Worm (Caenorhabditis elegans) whole organism, midembryonic: Measurements from ENCODE around the gene ins-31.

Experiments
- T22C8.4 ChIP-seq: fragments of 200-800 bp; sonication (Bioruptor generic); IDR thresholded peaks from 2 replicates; pipeline ENCODE4 v1.3.6; 2022; ENCODE audit warnings: missing genetic modification characterization, missing compliant biosample characterization
- cog-1 ChIP-seq: sonication (generic microtip); optimal IDR thresholded peaks from 2 replicates; lab custom pipeline; 2016; ENCODE audit warnings: missing genetic modification characterization, missing compliant biosample characterization
- flt-1 ChIP-seq: fragments of 200-800 bp; sonication (Bioruptor generic); IDR thresholded peaks from 2 replicates; pipeline ENCODE4 v1.3.6; 2022; ENCODE audit warnings: missing genetic modification characterization, missing compliant biosample characterization
- klf-2 ChIP-seq: fragments of 200-800 bp; sonication (Bioruptor generic); conservative IDR thresholded peaks from 2 replicates; pipeline ENCODE4 v1.3.6; 2022; ENCODE audit warnings: missing genetic modification reagents, missing genetic modification characterization, missing compliant biosample characterization
- med-1 ChIP-seq: sonication (generic microtip); optimal IDR thresholded peaks from 2 replicates; lab custom pipeline; 2017; ENCODE audit warnings: missing genetic modification characterization, mild to moderate bottlenecking, missing compliant biosample characterization, antibody characterized with exemption, missing genetic modification reagents; ENCODE audit not compliant: insufficient read depth
- ref-1 ChIP-seq: fragments of 200-800 bp; sonication (Bioruptor generic); conservative IDR thresholded peaks from 2 replicates; pipeline ENCODE4 v1.3.6; 2022; ENCODE audit warnings: missing genetic modification reagents, missing genetic modification characterization, missing compliant biosample characterization
- tab-1 ChIP-seq: fragments of 200-800 bp; sonication (Bioruptor generic); IDR thresholded peaks from 2 replicates; pipeline ENCODE4 v1.3.6; 2022; ENCODE audit warnings: missing genetic modification characterization, missing compliant biosample characterization
- ztf-23 ChIP-seq: fragments of 200-800 bp; sonication (Bioruptor generic); IDR thresholded peaks from 2 replicates; pipeline ENCODE4 v1.3.6; 2022; ENCODE audit warnings: missing genetic modification reagents, missing genetic modification characterization, missing compliant biosample characterization
- ztf-29 ChIP-seq: fragments of 200-800 bp; sonication (Bioruptor generic); IDR thresholded peaks from 2 replicates; pipeline ENCODE4 v1.3.6; 2022; ENCODE audit warnings: missing genetic modification reagents, missing genetic modification characterization, missing compliant biosample characterization

The ins-31 gene

DNA sequence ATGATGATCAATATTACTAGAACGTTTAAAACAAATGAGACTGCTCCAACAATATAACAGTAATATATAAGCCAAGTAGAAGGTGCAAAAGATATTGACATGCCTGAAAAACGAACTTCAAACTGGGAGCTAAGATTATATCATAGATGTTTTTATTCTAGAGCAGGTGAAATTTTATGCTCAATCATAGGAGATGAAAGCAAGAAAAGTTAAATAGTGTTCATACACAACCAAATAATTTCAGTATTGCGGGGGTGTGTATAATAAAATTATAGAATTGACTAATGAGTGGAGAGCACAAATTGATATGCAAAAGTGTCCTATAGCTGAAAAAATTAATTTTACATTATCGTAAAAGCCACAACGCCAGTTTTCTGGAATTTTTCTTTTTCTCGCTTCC, 32.1 kb downstream of the ins-31 start, which contains the start of gene sri-34:
Gene sri-34, minus strand, starts transcription at position 101 of the 400 bp plus-strand sequence.
- TF ChIP-seq ztf-29 (GFP tag; lab: Robert Waterston, UW), result no peak
- TF ChIP-seq T22C8.4 (GFP tag; lab: Robert Waterston, UW), result no peak
- TF ChIP-seq med-1 (GFP tag; lab: Kevin White, UChicago), result no peak
- TF ChIP-seq klf-2 (GFP tag; lab: Robert Waterston, UW), result no peak
- no peak for TF ChIP-seq ref-1 (GFP tag; lab: Robert Waterston, UW)
- no peak for TF ChIP-seq tab-1 (GFP tag; lab: Robert Waterston, UW)
- no peak for TF ChIP-seq ztf-23 (GFP tag; lab: Robert Waterston, UW)
- no peak for TF ChIP-seq cog-1 (tag; lab: Kevin White, UChicago)
- no peak for TF ChIP-seq flt-1 (GFP tag; lab: Robert Waterston, UW)

- TF ChIP-seq flt-1 (GFP tag; lab: Robert Waterston, UW) (no peak), ref-1 (GFP tag; lab: Robert Waterston, UW) (no peak), ztf-23 (GFP tag; lab: Robert Waterston, UW) (no peak), tab-1 (GFP tag; lab: Robert Waterston, UW) (no peak), med-1 (GFP tag; lab: Kevin White, UChicago) (no peak), T22C8.4 (GFP tag; lab: Robert Waterston, UW) (no peak), klf-2 (GFP tag; lab: Robert Waterston, UW) (no peak), cog-1 (tag; lab: Kevin White, UChicago) (no peak), ztf-29 (GFP tag; lab: Robert Waterston, UW) (no peak)
Observed at ce11 chrII:3170089-3170488, 43.2 kb downstream of the ins-31 start, which contains the start of gene fbxc-55. fbxc-55 (minus strand) TSS chrII:3170189.

DNA sequence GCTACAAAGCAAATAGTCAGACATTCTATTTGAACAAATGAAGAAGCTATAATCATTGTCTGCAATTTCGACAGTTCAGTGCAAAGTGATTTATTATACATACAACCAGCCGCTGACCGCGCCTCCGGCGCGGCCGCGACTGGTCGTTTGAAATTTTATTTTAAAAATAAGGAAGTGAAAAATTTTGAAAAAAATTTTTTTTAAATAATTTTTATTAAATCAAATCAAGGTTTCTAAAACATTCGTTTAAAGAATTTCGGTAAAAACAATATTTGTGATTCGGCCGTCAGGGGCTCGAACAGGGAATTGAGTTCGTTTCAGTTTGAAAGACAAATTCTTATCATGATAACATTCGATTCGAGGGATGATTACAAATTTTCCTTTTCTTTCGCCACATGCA, 45.3 kb downstream of the ins-31 start, which contains the start of gene Y27F2A.10:
Gene Y27F2A.10, minus strand, starts transcription at position 101 of the 400 bp plus-strand sequence.
- TF ChIP-seq flt-1 (GFP tag; lab: Robert Waterston, UW), result no peak
